Fruit fly (Drosophila melanogaster) whole organism, embryonic: ENCODE results near the gene CG3036.

ENCODE experiments used
- Abd-B ChIP-seq: fragments of 200-800 bp; sonication (Bioruptor generic); optimal IDR thresholded peaks from 2 replicates; lab custom pipeline; 2018; ENCODE audit warnings: missing biosample characterization, mild to moderate bottlenecking, missing genetic modification characterization, moderate library complexity
- Awh ChIP-seq: fragments of 200-800 bp; sonication (Bioruptor generic); IDR thresholded peaks from 2 replicates; pipeline ENCODE4, ENCODE4 v1.3.6; 2022; ENCODE audit warnings: missing biosample characterization, missing genetic modification characterization
- CG10431 ChIP-seq: fragments of 200-800 bp; sonication (Bioruptor generic); optimal IDR thresholded peaks from 3 replicates; lab custom pipeline; 2018; ENCODE audit warnings: missing biosample characterization, mild to moderate bottlenecking, missing genetic modification characterization
- CG10979 ChIP-seq: fragments of 200-800 bp; sonication (Bioruptor generic); optimal IDR thresholded peaks from 2 replicates; lab custom pipeline; 2018; ENCODE audit warnings: missing biosample characterization, mild to moderate bottlenecking, missing genetic modification characterization, moderate library complexity
- CG11504 ChIP-seq: fragments of 200-800 bp; sonication (Bioruptor generic); optimal IDR thresholded peaks from 3 replicates; lab custom pipeline; 2019; ENCODE audit warnings: missing biosample characterization, mild to moderate bottlenecking, missing genetic modification characterization, moderate library complexity
- CG12155 ChIP-seq: fragments of 200-800 bp; sonication (Bioruptor generic); optimal IDR thresholded peaks from 3 replicates; lab custom pipeline; 2016; ENCODE audit warnings: missing biosample characterization, missing genetic modification characterization
- CG13296 ChIP-seq: fragments of 200-800 bp; sonication (Bioruptor generic); optimal IDR thresholded peaks from 3 replicates; lab custom pipeline; 2018; ENCODE audit warnings: missing biosample characterization, mild to moderate bottlenecking, missing genetic modification characterization
- CG14667 ChIP-seq: fragments of 200-800 bp; sonication (Bioruptor generic); IDR thresholded peaks from 2 replicates; pipeline ENCODE4 v1.3.6; 2022; ENCODE audit warnings: missing biosample characterization, missing genetic modification characterization
- CG1602 ChIP-seq: fragments of 200-800 bp; sonication (Bioruptor generic); optimal IDR thresholded peaks from 3 replicates; lab custom pipeline; 2016; ENCODE audit warnings: missing biosample characterization, missing genetic modification characterization
- CG18011 ChIP-seq: fragments of 200-800 bp; sonication (Bioruptor generic); optimal IDR thresholded peaks from 2 replicates; lab custom pipeline; 2017; ENCODE audit warnings: missing biosample characterization, missing genetic modification characterization, mild to moderate bottlenecking, moderate library complexity, missing genotype
- CG1832 ChIP-seq: fragments of 200-800 bp; sonication (Bioruptor generic); optimal IDR thresholded peaks from 2 replicates; lab custom pipeline; 2017; ENCODE audit warnings: missing biosample characterization, mild to moderate bottlenecking, missing genetic modification characterization, inconsistent platforms
- CG18599 ChIP-seq: fragments of 200-800 bp; sonication (Bioruptor generic); optimal IDR thresholded peaks from 3 replicates; lab custom pipeline; 2017; ENCODE audit warnings: missing biosample characterization, missing genetic modification characterization, mild to moderate bottlenecking, moderate library complexity, missing genetic modification reagents
- CG2129 ChIP-seq: fragments of 200-800 bp; sonication (Bioruptor generic); IDR thresholded peaks from 2 replicates; pipeline ENCODE4 v1.3.6; 2022; ENCODE audit warnings: missing biosample characterization, missing genetic modification characterization; ENCODE audit not compliant: partially characterized antibody
- CG3065 ChIP-seq: fragments of 200-800 bp; sonication (Bioruptor generic); optimal IDR thresholded peaks from 2 replicates; lab custom pipeline; 2016; ENCODE audit warnings: missing biosample characterization, missing genetic modification characterization
- CG34422 ChIP-seq: fragments of 200-800 bp; sonication (Bioruptor generic); IDR thresholded peaks from 3 replicates; pipeline ENCODE4 v1.3.6; 2022; ENCODE audit warnings: missing biosample characterization, missing genetic modification characterization
- CG6689 ChIP-seq: fragments of 200-800 bp; sonication (Bioruptor generic); IDR thresholded peaks from 2 replicates; pipeline ENCODE4 v1.3.6; 2022; ENCODE audit warnings: missing biosample characterization, missing genetic modification characterization
- CG7745 ChIP-seq: fragments of 200-800 bp; sonication (Bioruptor generic); optimal IDR thresholded peaks from 2 replicates; lab custom pipeline; 2018; ENCODE audit warnings: missing biosample characterization, mild to moderate bottlenecking, missing genetic modification characterization, moderate library complexity
- CG7786 ChIP-seq: fragments of 200-800 bp; sonication (Bioruptor generic); optimal IDR thresholded peaks from 2 replicates; lab custom pipeline; 2016; ENCODE audit warnings: missing biosample characterization, missing genetic modification characterization
- CG8924 ChIP-seq: fragments of 200-800 bp; optimal IDR thresholded peaks from 3 replicates; lab custom pipeline; 2019; ENCODE audit warnings: missing biosample characterization, mild to moderate bottlenecking, missing genetic modification characterization, moderate library complexity
- CoRest ChIP-seq: fragments of 200-800 bp; sonication (Bioruptor generic); optimal IDR thresholded peaks from 3 replicates; lab custom pipeline; 2018; ENCODE audit warnings: missing biosample characterization, mild to moderate bottlenecking, missing genetic modification characterization, moderate library complexity
- Dek ChIP-seq: fragments of 200-800 bp; sonication (Bioruptor generic); optimal IDR thresholded peaks from 3 replicates; lab custom pipeline; 2019; ENCODE audit warnings: missing biosample characterization, mild to moderate bottlenecking, missing genetic modification characterization, moderate library complexity
- Doc2 ChIP-seq: fragments of 200-800 bp; sonication (Bioruptor generic); IDR thresholded peaks from 2 replicates; pipeline ENCODE4 v1.3.6; 2022; ENCODE audit warnings: missing biosample characterization, missing genetic modification characterization
- Eip74EF ChIP-seq, 2 experiments: fragments of 200-800 bp in 1 of 2; fragments of >200 bp in 1 of 2; sonication (Bioruptor generic) in 1 of 2; optimal IDR thresholded peaks; 2 replicates each; lab custom pipeline; 2017 to 2019; ENCODE audit warnings: missing biosample characterization in 2 of 2, missing genetic modification characterization in 2 of 2, mild to moderate bottlenecking in 1 of 2, moderate library complexity in 1 of 2
- HmgZ ChIP-seq: fragments of 200-800 bp; sonication (Bioruptor generic); optimal IDR thresholded peaks from 2 replicates; lab custom pipeline; 2018; ENCODE audit warnings: missing biosample characterization, mild to moderate bottlenecking, missing genetic modification characterization
- Lhr ChIP-seq: fragments of 200-800 bp; sonication (Bioruptor generic); optimal IDR thresholded peaks from 3 replicates; lab custom pipeline; 2017; ENCODE audit warnings: mild to moderate bottlenecking, missing biosample characterization, missing genetic modification reagents, missing genetic modification characterization
- Nf-YC ChIP-seq: fragments of 200-800 bp; optimal IDR thresholded peaks from 3 replicates; lab custom pipeline; 2019; ENCODE audit warnings: missing biosample characterization, mild to moderate bottlenecking, missing genetic modification characterization, moderate library complexity
- Oaz ChIP-seq: fragments of 200-800 bp; sonication (Bioruptor generic); IDR thresholded peaks from 2 replicates; pipeline ENCODE4 v1.3.6; 2022; ENCODE audit warnings: missing biosample characterization, missing genetic modification characterization
- Poxn ChIP-seq: fragments of 200-800 bp; sonication (Bioruptor generic); IDR thresholded peaks from 2 replicates; pipeline ENCODE4 v1.3.6; 2022; ENCODE audit warnings: missing biosample characterization, missing genetic modification characterization
- Side ChIP-seq: fragments of 200-800 bp; sonication (Bioruptor generic); optimal IDR thresholded peaks from 2 replicates; lab custom pipeline; 2016; ENCODE audit warnings: missing biosample characterization, missing genetic modification characterization
- Taf1 ChIP-seq: fragments of 200-800 bp; sonication (Bioruptor generic); IDR thresholded peaks from 2 replicates; pipeline ENCODE4 v1.3.6; 2022; ENCODE audit warnings: missing biosample characterization, missing genetic modification characterization
- ab ChIP-seq: fragments of 200-800 bp; sonication (Bioruptor generic); optimal IDR thresholded peaks from 2 replicates; lab custom pipeline; 2016; ENCODE audit warnings: missing biosample characterization, missing genetic modification characterization
- cato ChIP-seq: fragments of 200-800 bp; sonication (Bioruptor generic); optimal IDR thresholded peaks from 2 replicates; lab custom pipeline; 2016; ENCODE audit warnings: missing biosample characterization, missing genetic modification characterization, borderline replicate concordance
- chif ChIP-seq, 2 experiments: fragments of 200-800 bp; sonication (Bioruptor generic); optimal IDR thresholded peaks; 3 replicates each; lab custom pipeline; 2016; ENCODE audit warnings: missing biosample characterization in 2 of 2, missing genetic modification characterization in 2 of 2
- disco-r ChIP-seq: fragments of 200-800 bp; sonication (Bioruptor generic); optimal IDR thresholded peaks from 2 replicates; lab custom pipeline; 2016; ENCODE audit warnings: missing biosample characterization, missing genetic modification characterization
- dm ChIP-seq: fragments of 200-800 bp; sonication (Bioruptor generic); optimal IDR thresholded peaks from 3 replicates; lab custom pipeline; 2016; ENCODE audit warnings: missing biosample characterization, missing genetic modification characterization
- ham ChIP-seq: fragments of 200-800 bp; sonication (Bioruptor generic); IDR thresholded peaks from 2 replicates; pipeline ENCODE4 v1.3.6; 2022; ENCODE audit warnings: missing biosample characterization, missing genetic modification characterization
- jing ChIP-seq: fragments of 200-800 bp; sonication (Bioruptor generic); optimal IDR thresholded peaks from 2 replicates; lab custom pipeline; 2018; ENCODE audit warnings: missing biosample characterization, mild to moderate bottlenecking, missing genetic modification characterization
- jumu ChIP-seq: fragments of 200-800 bp; sonication (Bioruptor generic); optimal IDR thresholded peaks from 3 replicates; lab custom pipeline; 2016; ENCODE audit warnings: missing biosample characterization, missing genetic modification characterization
- lilli ChIP-seq: fragments of 200-800 bp; sonication (Bioruptor generic); optimal IDR thresholded peaks from 3 replicates; lab custom pipeline; 2016; ENCODE audit warnings: missing biosample characterization, missing genetic modification characterization
- lola ChIP-seq, 3 experiments: fragments of >200 bp in 2 of 3; fragments of 200-800 bp in 1 of 3; sonication (Bioruptor generic) in 1 of 3; optimal IDR thresholded peaks; 2 replicates each; lab custom pipeline; 2017 to 2019; ENCODE audit warnings: missing biosample characterization in 3 of 3, missing genetic modification characterization in 3 of 3, mild to moderate bottlenecking in 1 of 3, moderate library complexity in 1 of 3
- nmo ChIP-seq: fragments of 200-800 bp; sonication (Bioruptor generic); optimal IDR thresholded peaks from 2 replicates; lab custom pipeline; 2018; ENCODE audit warnings: missing biosample characterization, mild to moderate bottlenecking, missing genetic modification characterization, moderate library complexity
- phol ChIP-seq: fragments of 200-800 bp; sonication (Bioruptor generic); optimal IDR thresholded peaks from 3 replicates; lab custom pipeline; 2018; ENCODE audit warnings: missing biosample characterization, mild to moderate bottlenecking, missing genetic modification characterization, moderate library complexity
- pum ChIP-seq: fragments of 200-800 bp; sonication (Bioruptor generic); optimal IDR thresholded peaks from 2 replicates; lab custom pipeline; 2016; ENCODE audit warnings: missing biosample characterization, missing genetic modification characterization
- schlank ChIP-seq: fragments of 200-800 bp; sonication (Bioruptor generic); optimal IDR thresholded peaks from 2 replicates; lab custom pipeline; 2018; ENCODE audit warnings: missing biosample characterization, mild to moderate bottlenecking, missing genetic modification characterization
- scrt ChIP-seq: fragments of 200-800 bp; sonication (Bioruptor generic); optimal IDR thresholded peaks from 2 replicates; lab custom pipeline; 2018; ENCODE audit warnings: missing biosample characterization, mild to moderate bottlenecking, missing genetic modification characterization, moderate library complexity
- stc ChIP-seq: fragments of 200-800 bp; sonication (Bioruptor generic); IDR thresholded peaks from 2 replicates; pipeline ENCODE4 v1.3.6; 2022; ENCODE audit warnings: missing biosample characterization, missing genetic modification characterization
- sug ChIP-seq: fragments of 200-800 bp; optimal IDR thresholded peaks from 2 replicates; lab custom pipeline; 2019; ENCODE audit warnings: missing biosample characterization, mild to moderate bottlenecking, missing genetic modification characterization, moderate library complexity
- unpg ChIP-seq: fragments of 200-800 bp; sonication (Bioruptor generic); optimal IDR thresholded peaks from 3 replicates; lab custom pipeline; 2018; ENCODE audit warnings: missing biosample characterization, mild to moderate bottlenecking, missing genetic modification characterization, moderate library complexity
- vvl ChIP-seq: fragments of 200-800 bp; sonication (Bioruptor generic); IDR thresholded peaks from 2 replicates; pipeline ENCODE4 v1.3.6; 2022; ENCODE audit warnings: missing biosample characterization, missing genetic modification characterization
- wor ChIP-seq: fragments of 200-800 bp; sonication (Bioruptor generic); IDR thresholded peaks from 2 replicates; pipeline ENCODE4 v1.3.6; 2022; ENCODE audit warnings: missing biosample characterization, missing genetic modification characterization

CG3036 gene

DNA sequence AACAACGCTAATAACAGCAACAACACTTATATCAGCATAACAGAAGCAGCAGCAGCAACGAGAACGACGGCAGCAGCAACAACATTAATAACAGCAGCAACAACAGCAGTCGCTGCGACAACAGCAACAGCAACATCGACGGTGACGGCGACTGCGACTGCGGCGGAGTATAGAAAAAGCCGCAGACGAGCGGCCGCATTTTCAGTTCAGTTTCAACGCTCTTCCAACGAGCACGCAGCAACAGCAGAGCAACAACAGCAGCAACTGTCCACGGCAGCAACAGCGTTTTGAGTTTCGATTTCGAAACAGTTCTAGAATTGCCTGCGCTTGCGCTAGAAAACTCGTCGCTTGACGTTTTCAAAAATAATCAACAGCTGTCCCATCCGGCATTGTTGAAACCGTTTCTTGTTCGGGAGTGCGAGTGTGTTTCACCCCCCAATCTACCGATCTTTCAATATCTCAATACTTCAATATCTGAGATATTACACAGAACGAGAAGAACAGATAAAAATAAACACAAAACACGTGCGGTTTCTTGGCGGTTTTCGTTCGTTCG lies at the start of gene CG3036 (continued):
- TF ChIP-seq unpg (GFP tag; lab: Kevin White, UChicago) (peak; percentile 48), CG18011 (GFP tag; lab: Kevin White, UChicago) (no peak), jing (GFP tag; lab: Kevin White, UChicago) (no peak), lilli (peak; percentile 57), CG3065 (GFP tag; lab: Kevin White, UChicago) (no peak), wor (no peak), disco-r (no peak), Nf-YC (tag; lab: Kevin White, UChicago) (peak; percentile 28), CG7786 (GFP tag; lab: Kevin White, UChicago) (no peak), CG7745 (tag; lab: Kevin White, UChicago) (peak; percentile 14), stc (GFP tag; lab: Robert Waterston, UW) (peak; percentile 50; the same call in 1 of the 2 replicates), vvl (peak; percentile 72), CoRest (tag; lab: Kevin White, UChicago) (no peak), CG34422 (GFP tag; lab: Robert Waterston, UW) (peak; percentile 56; the same call in 1 of the 3 replicates), CG13296 (GFP tag; lab: Kevin White, UChicago) (peak; percentile 47), scrt (GFP tag; lab: Kevin White, UChicago) (peak; percentile 88), CG10431 (no peak), chif (GFP tag; optimal IDR thresholded peaks at IDR 0.05; lab: Kevin White, UChicago) (no peak), Awh (no peak), Oaz (no peak), CG2129 (GFP tag; lab: Robert Waterston, UW) (no peak), pum (GFP tag; lab: Kevin White, UChicago) (no peak), Eip74EF (GFP tag; optimal IDR thresholded peaks at IDR 0.05; lab: Kevin White, UChicago) (peak in 1 of 2 experiments; percentile 24), CG1832 (GFP tag; lab: Kevin White, UChicago) (no peak), Doc2 (GFP tag; lab: Robert Waterston, UW) (no peak), CG11504 (tag; lab: Kevin White, UChicago) (peak; percentile 76), Taf1 (GFP tag; lab: Robert Waterston, UW) (no peak), CG18599 (GFP tag; lab: Kevin White, UChicago) (peak; percentile 34), HmgZ (tag; lab: Kevin White, UChicago) (peak; percentile 63), ab (GFP tag; lab: Kevin White, UChicago) (no peak), cato (GFP tag; lab: Kevin White, UChicago) (no peak), CG14667 (GFP tag; lab: Robert Waterston, UW) (no peak), Lhr (GFP tag; lab: Kevin White, UChicago) (no peak), ham (GFP tag; lab: Robert Waterston, UW) (no peak), CG12155 (GFP tag; lab: Kevin White, UChicago) (peak; percentile 76), dm (GFP tag; lab: Kevin White, UChicago) (peak; percentile 71), Poxn (no peak), CG1602 (GFP tag; lab: Kevin White, UChicago) (no peak), CG8924 (peak; percentile 77), lola (GFP tag; optimal IDR thresholded peaks at IDR 0.05; lab: Kevin White, UChicago) (no peak), Dek (tag; lab: Kevin White, UChicago) (no peak), Abd-B (GFP tag; lab: Kevin White, UChicago) (no peak), Side (GFP tag; lab: Kevin White, UChicago) (peak; percentile 53), nmo (peak; percentile 29), jumu (GFP tag; lab: Kevin White, UChicago) (no peak), schlank (tag; lab: Kevin White, UChicago) (no peak), CG10979 (tag; lab: Kevin White, UChicago) (peak; percentile 42), phol (tag; lab: Kevin White, UChicago) (no peak), CG6689 (GFP tag; lab: Robert Waterston, UW) (no peak), sug (tag; lab: Kevin White, UChicago) (peak; percentile 32)
